Worm (Caenorhabditis elegans) whole organism, midembryonic: Measurements from ENCODE around the gene mth-1.

Experiments used
- T22C8.4 ChIP-seq: fragments of 200-800 bp; sonication (Bioruptor generic); IDR thresholded peaks from 2 replicates; pipeline ENCODE4 v1.3.6; 2022; ENCODE audit warnings: missing genetic modification characterization, missing compliant biosample characterization
- cog-1 ChIP-seq: sonication (generic microtip); optimal IDR thresholded peaks from 2 replicates; lab custom pipeline; 2016; ENCODE audit warnings: missing genetic modification characterization, missing compliant biosample characterization
- flt-1 ChIP-seq: fragments of 200-800 bp; sonication (Bioruptor generic); IDR thresholded peaks from 2 replicates; pipeline ENCODE4 v1.3.6; 2022; ENCODE audit warnings: missing genetic modification characterization, missing compliant biosample characterization
- klf-2 ChIP-seq: fragments of 200-800 bp; sonication (Bioruptor generic); conservative IDR thresholded peaks from 2 replicates; pipeline ENCODE4 v1.3.6; 2022; ENCODE audit warnings: missing genetic modification reagents, missing genetic modification characterization, missing compliant biosample characterization
- med-1 ChIP-seq: sonication (generic microtip); optimal IDR thresholded peaks from 2 replicates; lab custom pipeline; 2017; ENCODE audit warnings: missing genetic modification characterization, mild to moderate bottlenecking, missing compliant biosample characterization, antibody characterized with exemption, missing genetic modification reagents; ENCODE audit not compliant: insufficient read depth
- ref-1 ChIP-seq: fragments of 200-800 bp; sonication (Bioruptor generic); conservative IDR thresholded peaks from 2 replicates; pipeline ENCODE4 v1.3.6; 2022; ENCODE audit warnings: missing genetic modification reagents, missing genetic modification characterization, missing compliant biosample characterization
- tab-1 ChIP-seq: fragments of 200-800 bp; sonication (Bioruptor generic); IDR thresholded peaks from 2 replicates; pipeline ENCODE4 v1.3.6; 2022; ENCODE audit warnings: missing genetic modification characterization, missing compliant biosample characterization
- ztf-23 ChIP-seq: fragments of 200-800 bp; sonication (Bioruptor generic); IDR thresholded peaks from 2 replicates; pipeline ENCODE4 v1.3.6; 2022; ENCODE audit warnings: missing genetic modification reagents, missing genetic modification characterization, missing compliant biosample characterization

DNA sequence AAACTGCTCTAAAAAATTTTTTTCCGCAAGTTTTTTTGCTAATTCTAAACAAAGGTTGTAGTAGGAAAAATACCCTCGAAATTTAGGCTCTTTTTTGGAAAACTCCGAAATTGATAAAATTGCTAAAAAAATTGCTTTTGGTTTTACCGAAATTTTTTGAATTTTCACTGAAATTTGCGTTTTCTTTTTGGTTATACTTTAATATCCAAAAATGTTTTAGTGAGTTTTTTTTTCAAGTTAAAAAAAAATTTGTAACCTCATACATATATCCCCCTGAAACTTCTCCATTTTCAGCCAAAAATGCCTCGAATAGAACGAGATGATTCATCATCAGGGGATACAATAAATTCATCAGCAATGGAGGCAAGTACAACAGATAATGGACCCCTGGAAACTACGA is 43.3 kb upstream of the mth-1 start, which contains the start of gene gpa-11:
- no peak for TF ChIP-seq T22C8.4 (GFP tag; lab: Robert Waterston, UW)
- no peak for TF ChIP-seq ref-1 (GFP tag; lab: Robert Waterston, UW)
- TF ChIP-seq cog-1 (tag; lab: Kevin White, UChicago) = no peak
- no peak for TF ChIP-seq tab-1 (GFP tag; lab: Robert Waterston, UW)
- no peak for TF ChIP-seq med-1 (GFP tag; lab: Kevin White, UChicago)
- TF ChIP-seq flt-1 (GFP tag; lab: Robert Waterston, UW) = no peak
- TF ChIP-seq klf-2 = no peak
- TF ChIP-seq ztf-23 (GFP tag; lab: Robert Waterston, UW) = no peak
